Worm (Caenorhabditis elegans) whole organism, L1 larva: ENCODE measurements around the gene lec-2.

Experiments
- egl-27 ChIP-seq, 2 experiments: fragments of 150-350 bp in 1 of 2; sonication (generic microtip); optimal IDR thresholded peaks; 3 replicates each; lab custom pipeline; 2017 to 2018; ENCODE audit warnings: missing biosample characterization in 2 of 2, missing genetic modification characterization in 2 of 2, missing genetic modification reagents in 2 of 2
- fkh-8 ChIP-seq: sonication (generic microtip); optimal IDR thresholded peaks from 2 replicates; lab custom pipeline; 2016; ENCODE audit warnings: mild to moderate bottlenecking, missing genetic modification characterization, missing compliant biosample characterization
- nhr-19 ChIP-seq: fragments of 200-800 bp; sonication (Bioruptor generic); conservative IDR thresholded peaks from 2 replicates; pipeline ENCODE4 v1.3.6; 2022; ENCODE audit warnings: missing genetic modification characterization, missing compliant biosample characterization
- nhr-237 ChIP-seq: fragments of 150-350 bp; optimal IDR thresholded peaks from 2 replicates; lab custom pipeline; 2014; ENCODE audit warnings: missing biosample characterization, missing genetic modification characterization
- skn-1 ChIP-seq: fragments of 150-350 bp; optimal IDR thresholded peaks from 2 replicates; lab custom pipeline; 2014; ENCODE audit warnings: missing biosample characterization, missing genetic modification characterization

DNA sequence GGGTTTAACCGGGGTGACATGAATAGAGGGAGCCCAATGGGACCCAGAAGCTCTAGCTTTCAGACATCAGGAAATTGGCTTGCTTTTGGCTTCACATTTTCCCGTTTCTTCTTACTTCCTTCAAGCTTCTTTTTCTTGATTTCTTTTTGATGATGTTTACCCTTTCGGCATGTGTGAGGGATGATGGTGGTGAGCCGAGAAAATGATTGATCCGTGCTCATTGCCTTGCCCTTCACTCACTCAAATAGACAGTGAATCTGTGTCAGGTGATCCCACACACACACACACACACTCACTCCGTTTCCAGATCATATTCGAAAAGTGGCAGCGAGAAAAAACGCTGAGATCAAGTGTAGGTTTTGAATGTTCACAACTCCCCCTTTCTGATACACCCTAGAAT, 21.3 kb downstream of the lec-2 start:
- no peak for TF ChIP-seq skn-1 (tag; lab: Kevin White, UChicago)
- TF ChIP-seq nhr-237 (tag; lab: Kevin White, UChicago), result no peak
- no peak for TF ChIP-seq fkh-8 (tag; lab: Kevin White, UChicago)
- no peak for TF ChIP-seq nhr-19 (GFP tag; lab: Robert Waterston, UW)
- TF ChIP-seq egl-27 (tag; optimal IDR thresholded peaks at IDR 0.05; lab: Kevin White, UChicago), result no peak
